Fruit fly (Drosophila melanogaster): ENCODE data around the gene CG31269.

The CG31269 gene

dm6 chr3R:17149080-17149746 lies 22.3 kb downstream of the CG31269 start, which contains the start of the genes m-cup and Det:
m-cup (minus strand) TSS chr3R:17149412.
Det (plus strand) TSS chr3R:17149667.
- TF ChIP-seq sv (GFP tag; optimal IDR thresholded peaks at IDR 0.05) (no peak), dl (GFP tag; optimal IDR thresholded peaks at IDR 0.05; ENCODE audit: insufficient read depth in 1 of 2, partially characterized antibody in 2 of 2) (no peak), fru (GFP tag; optimal IDR thresholded peaks at IDR 0.05) (peak; percentile 29), pan (optimal IDR thresholded peaks at IDR 0.05) (no peak), N (GFP tag; optimal IDR thresholded peaks at IDR 0.05) (no peak), Dfd (GFP tag; optimal IDR thresholded peaks at IDR 0.05) (no peak), Sp1 (GFP tag; optimal IDR thresholded peaks at IDR 0.05) (no peak), dsf (GFP tag; optimal IDR thresholded peaks at IDR 0.05; ENCODE audit: borderline replicate concordance) (no peak), Hr83 (GFP tag; optimal IDR thresholded peaks at IDR 0.05; ENCODE audit: poor library complexity, severe bottlenecking) (peak; percentile 42), dmrt93B (GFP tag; optimal IDR thresholded peaks at IDR 0.05) (no peak), CG9705 (GFP tag; optimal IDR thresholded peaks at IDR 0.05) (peak; percentile 10), Dif (GFP tag; optimal IDR thresholded peaks at IDR 0.05; ENCODE audit: partially characterized antibody) (no peak), lola (GFP tag; optimal IDR thresholded peaks at IDR 0.05) (no peak), foxo (GFP tag; optimal IDR thresholded peaks at IDR 0.05) (peak in 1 of 2 experiments; percentile 38), HLH106 (tag; optimal IDR thresholded peaks at IDR 0.05) (peak; percentile 21), Jra (GFP tag; optimal IDR thresholded peaks at IDR 0.05) (peak; percentile 28), h (GFP tag; optimal IDR thresholded peaks at IDR 0.05) (peak; percentile 25), ey (GFP tag; optimal IDR thresholded peaks at IDR 0.05) (peak; percentile 16), Hnf4 (GFP tag; optimal IDR thresholded peaks at IDR 0.05) (no peak), tai (GFP tag; optimal IDR thresholded peaks at IDR 0.05) (no peak), Vsx2 (GFP tag; optimal IDR thresholded peaks at IDR 0.05; ENCODE audit: partially characterized antibody) (no peak), Abd-B (GFP tag; optimal IDR thresholded peaks at IDR 0.05) (no peak), sage (GFP tag; optimal IDR thresholded peaks at IDR 0.05) (peak; percentile 21), br (GFP tag; optimal IDR thresholded peaks at IDR 0.05) (no peak), rgr (GFP tag; optimal IDR thresholded peaks at IDR 0.05) (peak; percentile 20), OdsH (GFP tag; optimal IDR thresholded peaks at IDR 0.05) (no peak), CG32264 (GFP tag; optimal IDR thresholded peaks at IDR 0.05) (no peak), psq (GFP tag; optimal IDR thresholded peaks at IDR 0.05) (no peak), woc (GFP tag; optimal IDR thresholded peaks at IDR 0.05) (no peak), CrebA (GFP tag; optimal IDR thresholded peaks at IDR 0.05; ENCODE audit: borderline replicate concordance) (no peak), Mio (GFP tag; optimal IDR thresholded peaks at IDR 0.05) (no peak), usp (GFP tag; optimal IDR thresholded peaks at IDR 0.05) (no peak), Rel (GFP tag; optimal IDR thresholded peaks at IDR 0.05) (no peak), Rel (tag; optimal IDR thresholded peaks at IDR 0.05) (peak; percentile 38), Hr78 (GFP tag; optimal IDR thresholded peaks at IDR 0.05) (no peak), Myc (optimal IDR thresholded peaks at IDR 0.05) (no peak), brk (GFP tag; optimal IDR thresholded peaks at IDR 0.05) (no peak), jim (GFP tag; optimal IDR thresholded peaks at IDR 0.05) (no peak), GATAd (GFP tag; optimal IDR thresholded peaks at IDR 0.05) (no peak)

dm6 chr3R:17150287-17150686 lies 23.4 kb downstream of the CG31269 start, which contains the start of gene Smug:
Smug (plus strand) TSS chr3R:17150587.
- TF ChIP-seq Hnf4 (GFP tag; optimal IDR thresholded peaks at IDR 0.05): no peak

Measured in whole organism, wandering third instar larva.